Worm (Caenorhabditis elegans) whole organism, dauer: Measurements from ENCODE around the gene ZC262.4.
"Not testable (repeated sequence)": the region's sequence is repeated elsewhere in the genome, so short reads cannot be mapped to it uniquely, and the experiment has no call there.

ENCODE experiments used
- unc-62 ChIP-seq: sonication (generic microtip); optimal IDR thresholded peaks from 2 replicates; lab custom pipeline; 2017; ENCODE audit warnings: missing biosample characterization, missing genetic modification reagents, missing genetic modification characterization

The ZC262.4 gene

ce11 chrIII:8339372-8339771, 5.0 kb upstream of the ZC262.4 start, which contains the start of gene clc-28:
Gene clc-28, minus strand, starts transcription at chrIII:8339472.
- TF ChIP-seq unc-62 (GFP tag; lab: Kevin White, UChicago): not testable (repeated sequence)

DNA sequence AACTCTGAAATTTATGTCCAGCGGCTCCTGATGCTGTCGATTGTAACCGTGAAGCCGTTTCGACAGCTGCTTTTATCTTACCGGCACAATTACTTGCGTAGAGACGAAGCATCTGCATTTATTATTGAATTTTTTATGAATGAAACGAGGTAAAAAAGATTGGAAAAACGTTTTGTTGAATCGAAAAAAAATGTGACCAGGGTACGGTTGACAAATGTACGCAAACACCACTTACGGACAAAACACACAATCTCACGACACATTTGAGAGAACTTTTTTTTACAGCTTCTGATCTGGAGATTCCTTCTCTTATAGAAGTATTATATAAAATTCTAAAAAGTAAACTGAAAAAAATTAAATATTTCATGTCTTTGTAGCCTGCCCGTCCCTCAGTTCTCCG, 2.6 kb downstream of the ZC262.4 start, which contains the start of the genes mrps-18A and ZC262.2:
Gene mrps-18A, minus strand, starts transcription at position 141 of the 400 bp plus-strand sequence.
Gene ZC262.2, plus strand, starts transcription at position 284 of the 400 bp plus-strand sequence.
- TF ChIP-seq unc-62 (GFP tag; lab: Kevin White, UChicago): no peak

ce11 chrIII:8331211-8331610, 3.1 kb downstream of the ZC262.4 start, which contains the start of gene iglr-2:
Gene iglr-2, minus strand, starts transcription at chrIII:8331311.
- TF ChIP-seq unc-62 (GFP tag; lab: Kevin White, UChicago): no peak

DNA sequence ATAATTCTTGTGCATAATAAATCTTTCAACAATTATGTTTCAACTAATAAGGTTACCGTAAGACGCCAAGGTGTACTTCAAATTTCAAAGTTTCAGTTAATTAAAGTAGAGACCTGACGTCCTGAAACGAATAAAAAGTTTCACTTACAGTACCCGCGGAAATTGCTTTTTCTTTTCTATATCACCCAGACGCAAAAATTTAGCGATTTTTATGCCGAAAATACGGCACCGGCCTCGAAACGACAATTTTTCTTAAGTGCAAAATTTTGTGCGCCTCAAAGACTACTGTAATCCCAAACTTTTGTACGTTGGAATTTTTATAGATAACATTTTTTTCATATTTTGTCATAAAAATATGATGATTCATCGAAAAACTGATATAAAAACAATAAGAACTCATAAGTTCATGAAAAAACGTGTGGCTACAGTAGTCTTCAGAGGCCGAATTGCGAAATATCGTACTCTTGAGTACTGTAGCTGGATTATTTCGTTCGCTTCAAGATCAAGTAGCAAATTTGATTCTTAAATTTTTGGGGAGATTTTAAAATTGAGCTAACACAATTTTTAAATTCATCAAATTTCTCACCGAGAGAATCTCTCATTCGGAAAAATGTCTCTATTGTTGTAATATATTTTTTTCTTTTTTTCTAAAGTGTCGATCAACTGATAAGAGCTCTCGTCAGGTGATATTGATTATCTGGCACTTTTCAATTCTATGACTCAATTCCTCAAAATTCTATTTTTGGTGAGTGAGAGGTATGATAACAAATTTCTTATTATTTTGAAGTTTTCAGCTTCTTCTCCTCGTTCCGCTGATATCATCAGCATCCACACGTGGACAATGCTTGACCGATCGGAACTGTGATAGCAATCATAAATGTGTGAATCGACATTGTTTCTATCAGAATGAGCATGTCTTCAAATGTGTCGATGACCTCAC, 8.5 kb downstream of the ZC262.4 start, which contains the start of gene ZC262.13:
Gene ZC262.13, plus strand, starts transcription at position 641 of the 940 bp plus-strand sequence.
- TF ChIP-seq unc-62 (GFP tag; lab: Kevin White, UChicago): no peak

DNA sequence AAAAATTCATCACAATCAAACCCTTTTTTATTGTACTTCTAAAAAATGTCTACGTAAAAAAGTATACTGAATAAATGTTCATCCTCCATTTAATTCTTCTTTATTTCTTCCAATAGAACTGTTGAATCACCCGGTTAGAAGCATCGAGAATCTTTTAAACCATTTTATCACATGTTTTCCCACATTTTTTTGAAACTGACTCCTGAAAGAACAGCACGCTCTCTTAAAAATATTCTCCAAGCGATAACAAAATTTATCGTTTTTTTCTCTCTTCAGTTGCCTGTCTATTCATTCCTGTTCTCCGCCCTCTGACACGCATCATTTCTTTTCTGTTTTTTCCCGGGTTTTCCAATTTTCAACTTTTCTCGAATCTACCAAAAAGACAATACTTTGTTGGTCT, 9.9 kb downstream of the ZC262.4 start, which contains the start of gene F10E9.12:
Gene F10E9.12, plus strand, starts transcription at position 131 of the 400 bp plus-strand sequence.
- no peak for TF ChIP-seq unc-62 (GFP tag; lab: Kevin White, UChicago)

DNA sequence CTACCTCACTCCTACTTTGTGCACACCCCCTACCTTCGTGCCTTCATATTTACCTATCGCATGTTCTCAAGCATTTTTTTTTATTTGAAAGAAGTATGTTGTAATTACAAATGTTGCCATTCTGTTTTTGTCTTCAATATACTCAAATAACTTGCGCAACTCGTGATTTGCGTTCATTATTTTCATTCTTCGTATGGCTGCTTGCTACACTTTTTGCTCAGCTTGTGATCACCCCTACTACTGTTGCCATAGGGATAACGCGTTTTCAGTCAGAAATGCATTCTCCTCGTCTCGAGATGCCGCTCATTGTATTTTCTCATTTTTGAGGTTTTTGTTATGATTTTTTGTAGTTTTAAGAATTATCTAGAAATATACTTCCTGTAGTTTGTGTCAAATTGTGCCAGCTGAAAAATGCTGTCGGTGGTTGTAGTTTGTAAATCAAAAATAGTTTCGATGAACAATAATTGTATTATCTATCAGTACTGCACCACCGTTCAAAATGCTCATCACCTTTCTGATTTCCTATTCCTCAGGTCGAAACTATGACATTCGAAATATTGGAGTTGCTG, 11.6 kb downstream of the ZC262.4 start, which contains the start of gene F10E9.1:
Gene F10E9.1, plus strand, starts transcription at position 519 of the 569 bp plus-strand sequence.
- no peak for TF ChIP-seq unc-62 (GFP tag; lab: Kevin White, UChicago)

- no peak for TF ChIP-seq unc-62 (GFP tag; lab: Kevin White, UChicago)
These were observed 13.1 kb downstream of the ZC262.4 start for ce11 chrIII:8321225-8321624.

- no peak for TF ChIP-seq unc-62 (GFP tag; lab: Kevin White, UChicago)
These were observed 14.1 kb downstream of the ZC262.4 start, which contains the start of gene F10E9.10 for ce11 chrIII:8320183-8320582. Gene F10E9.10, minus strand, starts transcription at chrIII:8320283.

DNA sequence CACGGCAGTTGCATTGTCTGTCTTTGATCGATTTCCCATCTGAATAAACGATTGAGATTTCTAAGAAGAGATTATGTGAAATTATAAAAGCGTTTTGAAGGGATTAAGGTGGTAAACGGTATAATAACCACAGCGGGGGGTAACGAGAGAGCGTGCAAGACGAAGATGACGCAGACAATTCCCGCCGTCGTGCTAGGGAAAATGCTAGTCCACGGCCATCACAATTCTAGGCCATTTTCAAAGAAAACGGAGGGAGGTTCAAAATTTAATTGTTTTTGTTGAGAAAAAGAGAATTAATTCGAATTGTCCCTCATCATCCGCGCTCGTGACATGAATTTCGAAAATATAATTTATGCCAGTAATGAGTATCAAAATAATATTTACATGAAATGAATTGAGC, 15.2 kb downstream of the ZC262.4 start, which contains the start of gene F10E9.11:
Gene F10E9.11, minus strand, starts transcription at position 161 of the 400 bp plus-strand sequence.
- no peak for TF ChIP-seq unc-62 (GFP tag; lab: Kevin White, UChicago)

DNA sequence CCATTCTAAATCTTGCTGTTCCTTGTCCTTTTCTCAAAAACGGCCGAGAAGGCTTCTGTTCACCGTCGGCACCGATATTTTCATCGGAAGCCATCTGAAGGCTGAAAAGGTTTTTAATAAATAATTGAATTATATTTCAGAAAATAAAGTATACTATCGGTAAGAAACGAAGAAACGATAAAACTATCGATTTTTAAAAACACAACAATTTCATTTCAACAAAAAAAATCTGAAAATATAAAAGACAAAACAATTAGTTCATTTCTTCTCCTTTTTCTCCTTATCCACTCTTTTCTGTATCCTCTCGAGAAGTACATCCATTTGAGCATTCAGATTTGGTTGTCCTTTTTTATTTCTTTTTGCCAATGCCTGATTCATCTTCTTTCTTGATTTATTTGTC, 15.8 kb downstream of the ZC262.4 start, which contains the start of gene sas-4:
Gene sas-4, minus strand, starts transcription at position 101 of the 400 bp plus-strand sequence.
- TF ChIP-seq unc-62 (GFP tag; lab: Kevin White, UChicago): no peak

DNA sequence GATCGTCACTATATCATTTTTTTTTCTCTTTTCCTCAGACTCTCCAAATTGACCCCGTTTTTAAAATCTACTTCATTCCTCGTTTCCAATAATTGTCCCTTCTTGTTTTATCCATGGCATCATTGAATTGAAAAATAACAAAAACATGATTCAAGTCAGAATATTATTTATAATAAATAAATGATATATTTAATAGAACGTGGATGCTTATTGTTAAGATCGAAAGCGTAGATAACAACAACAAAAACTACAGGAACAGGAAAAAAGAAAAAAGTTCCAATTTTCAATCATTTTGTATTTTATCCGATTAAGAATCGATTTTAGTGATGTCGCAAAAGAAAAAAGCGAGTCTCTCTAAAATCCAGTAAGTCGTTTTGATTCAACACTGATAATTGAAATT, 21.9 kb downstream of the ZC262.4 start, which contains the start of gene F10E9.2:
Gene F10E9.2, plus strand, starts transcription at position 301 of the 400 bp plus-strand sequence.
- TF ChIP-seq unc-62 (GFP tag; lab: Kevin White, UChicago): no peak

DNA sequence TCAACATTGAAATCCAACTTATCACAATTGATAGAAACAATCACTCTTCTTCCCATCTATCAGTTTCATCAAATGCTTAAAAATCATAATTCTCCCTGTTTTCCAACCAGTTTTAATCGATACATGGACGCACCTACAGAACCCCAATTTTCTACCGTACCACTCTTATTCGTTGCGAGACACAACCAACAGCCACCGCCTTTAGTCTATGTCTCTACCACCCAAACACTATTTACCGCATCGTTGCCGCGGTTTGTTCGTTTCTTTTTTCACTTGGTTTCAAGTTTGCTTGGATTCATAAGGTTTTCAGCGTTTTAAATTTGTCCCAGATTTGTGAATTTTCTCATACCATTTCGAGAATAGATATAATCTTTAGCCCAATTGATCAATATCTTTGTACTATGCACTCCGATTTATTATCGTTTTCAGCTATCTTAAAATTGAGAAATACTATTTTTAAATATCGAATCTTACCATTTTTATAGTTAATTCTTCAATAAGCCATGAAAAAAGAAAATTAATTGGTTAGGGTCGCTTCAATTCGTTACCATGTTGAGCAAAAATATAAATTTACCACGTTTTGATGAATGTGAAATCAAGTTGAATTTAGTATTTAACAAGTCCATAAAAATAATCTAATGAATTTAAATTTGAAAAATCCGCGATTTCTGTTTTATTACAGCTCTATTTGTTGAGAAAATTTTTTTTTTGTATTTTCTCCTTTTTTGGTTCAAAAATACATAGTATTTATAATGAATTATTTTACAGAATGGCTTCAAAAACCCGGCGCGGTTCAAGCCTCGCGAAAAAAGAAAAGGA, 23.9 kb downstream of the ZC262.4 start, which contains the start of gene F10E9.3:
Gene F10E9.3, plus strand, starts transcription at position 769 of the 819 bp plus-strand sequence.
- no peak for TF ChIP-seq unc-62 (GFP tag; lab: Kevin White, UChicago)

- no peak for TF ChIP-seq unc-62 (GFP tag; lab: Kevin White, UChicago)
These were observed 26.1 kb downstream of the ZC262.4 start, which contains the start of gene F10E9.4 for ce11 chrIII:8308238-8308637. Gene F10E9.4, plus strand, starts transcription at chrIII:8308538.

DNA sequence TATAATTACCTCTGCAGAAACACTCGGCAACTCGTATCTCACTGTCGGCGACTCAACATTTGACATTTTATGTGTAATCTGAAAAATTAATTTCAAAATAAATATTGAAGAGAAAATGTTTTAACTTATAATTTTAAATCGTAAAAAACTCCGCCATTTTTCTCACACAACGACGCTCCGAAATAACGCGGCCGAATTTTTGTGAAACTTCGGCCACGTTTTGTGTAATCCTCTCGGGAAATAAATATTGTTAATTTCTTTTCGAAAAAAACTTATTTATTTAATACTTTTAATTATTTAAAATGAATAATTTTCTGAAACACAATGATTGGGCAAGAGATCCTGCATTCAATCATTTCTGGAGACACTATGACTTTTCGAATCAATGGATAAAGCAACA, 27.0 kb downstream of the ZC262.4 start, which contains the start of the genes F10E9.7 and F10E9.5:
Gene F10E9.7, minus strand, starts transcription at position 86 of the 400 bp plus-strand sequence.
Gene F10E9.5, plus strand, starts transcription at position 237 of the 400 bp plus-strand sequence.
- no peak for TF ChIP-seq unc-62 (GFP tag; lab: Kevin White, UChicago)
